Worm (Caenorhabditis elegans) whole organism, L4/young adult: ENCODE data around the gene T22E5.6.

Source experiments
- W03F9.2 ChIP-seq: fragments of 150-350 bp; optimal IDR thresholded peaks from 2 replicates; lab custom pipeline; 2014; ENCODE audit warnings: missing biosample characterization, missing genetic modification characterization
- dao-5 ChIP-seq: sonication (generic microtip); optimal IDR thresholded peaks from 2 replicates; lab custom pipeline; 2016; ENCODE audit warnings: missing genotype, missing genetic modification characterization, moderate library complexity, missing compliant biosample characterization
- him-1 ChIP-seq: sonication (generic microtip); optimal IDR thresholded peaks from 2 replicates; lab custom pipeline; 2016; ENCODE audit warnings: missing genotype, missing genetic modification reagents, missing genetic modification characterization, missing compliant biosample characterization

DNA sequence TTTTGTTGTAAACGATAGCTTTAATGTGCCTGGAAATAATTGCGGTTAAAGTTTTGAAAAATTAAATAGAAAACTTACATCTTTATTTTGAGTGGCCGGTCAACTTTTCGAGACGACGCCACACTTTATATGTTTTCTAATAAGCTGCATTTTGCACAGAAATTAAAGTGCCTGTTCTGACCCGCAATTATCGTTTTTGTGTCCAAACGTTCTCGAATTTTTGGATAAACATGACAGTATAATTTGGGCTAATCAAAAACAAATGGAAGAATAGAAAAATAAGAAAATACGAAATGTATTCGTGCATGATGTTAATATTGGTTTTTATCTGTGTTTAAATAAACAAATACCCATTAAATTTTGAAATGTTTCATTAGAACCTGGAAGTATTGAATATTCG is 4.5 kb upstream of the T22E5.6 start, which contains the start of gene K10C2.12:
- TF ChIP-seq W03F9.2 (tag; lab: Kevin White, UChicago) (no peak), him-1 (no peak), dao-5 (tag; lab: Kevin White, UChicago) (no peak)
